Worm (Caenorhabditis elegans): ENCODE data around the gene C02E7.8.

The C02E7.8 gene

DNA sequence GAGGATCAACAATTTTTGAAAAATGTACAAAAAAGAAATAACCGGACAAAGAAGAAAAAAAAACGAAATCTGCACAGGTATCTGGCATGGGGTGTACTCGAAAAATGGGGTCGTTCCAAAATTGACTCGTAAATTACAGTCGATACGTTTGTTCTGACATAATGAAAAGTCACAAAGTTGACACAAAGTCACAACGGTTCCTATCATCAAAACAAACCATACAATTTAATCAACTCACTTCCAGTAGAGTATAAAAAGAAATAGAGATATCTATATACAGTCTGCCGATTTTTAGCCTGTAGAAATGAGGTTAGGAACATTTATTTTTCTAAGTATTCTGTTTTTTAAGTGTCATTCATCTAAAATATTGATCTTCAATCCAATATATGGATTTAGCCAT is 36.1 kb downstream of the C02E7.8 start, which contains the start of gene T19H12.12:
Gene T19H12.12, plus strand, starts transcription at position 301 of the 400 bp plus-strand sequence.
- TF ChIP-seq snpc-4 (tag; optimal IDR thresholded peaks at IDR 0.05) (no peak), sup-37 (GFP tag; optimal IDR thresholded peaks at IDR 0.05) (no peak), Y116A8C.19 (tag; optimal IDR thresholded peaks at IDR 0.05; ENCODE audit: borderline replicate concordance) (no peak), zip-4 (GFP tag; optimal IDR thresholded peaks at IDR 0.05) (no peak), lin-13 (GFP tag; optimal IDR thresholded peaks at IDR 0.05) (no peak), nhr-84 (tag; optimal IDR thresholded peaks at IDR 0.05) (no peak), sox-4 (tag; optimal IDR thresholded peaks at IDR 0.05) (no peak), grh-1 (GFP tag; IDR thresholded peaks at IDR 0.05) (no peak), nhr-85 (tag) (no peak), dpl-1 (GFP tag; optimal IDR thresholded peaks at IDR 0.05) (no peak), nhr-90 (tag; optimal IDR thresholded peaks at IDR 0.05; ENCODE audit: poor library complexity) (no peak), nhr-20 (tag; optimal IDR thresholded peaks at IDR 0.05) (no peak), unc-30 (tag; optimal IDR thresholded peaks at IDR 0.05) (no peak), pqm-1 (tag; optimal IDR thresholded peaks at IDR 0.05) (no peak), ceh-90 (tag; optimal IDR thresholded peaks at IDR 0.05) (no peak), pax-3 (tag; optimal IDR thresholded peaks at IDR 0.05) (no peak), swsn-7 (tag; optimal IDR thresholded peaks at IDR 0.05) (no peak), jun-1 (tag; optimal IDR thresholded peaks at IDR 0.05) (no peak), nhr-19 (GFP tag; conservative IDR thresholded peaks at IDR 0.05) (no peak)

DNA sequence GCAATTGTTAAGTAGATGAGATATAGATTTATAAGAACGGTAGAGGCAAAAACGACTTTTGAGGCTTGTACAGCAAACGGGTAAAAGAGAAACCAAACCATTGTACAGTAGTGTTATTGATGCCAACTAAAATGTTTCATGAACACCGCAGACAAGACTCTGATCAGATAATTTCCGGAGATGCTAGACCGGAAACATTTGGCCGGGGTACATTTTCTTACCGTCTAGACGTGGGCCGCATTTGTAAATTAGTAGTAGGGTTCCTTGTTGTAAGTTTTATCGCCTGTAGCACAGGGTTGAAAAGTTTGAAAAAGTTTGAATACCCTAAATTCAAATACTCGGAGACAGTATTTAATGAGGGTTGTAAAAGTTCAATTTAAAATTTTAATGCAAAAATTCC is 39.2 kb downstream of the C02E7.8 start, which contains the start of gene str-32:
Gene str-32, minus strand, starts transcription at position 101 of the 400 bp plus-strand sequence.
- TF ChIP-seq lin-35 (GFP tag; optimal IDR thresholded peaks at IDR 0.05) (no peak), ama-1 (optimal IDR thresholded peaks at IDR 0.05) (no peak), mep-1 (tag; optimal IDR thresholded peaks at IDR 0.05) (no peak), tlp-1 (tag; optimal IDR thresholded peaks at IDR 0.05) (no peak), hpl-2 (GFP tag; optimal IDR thresholded peaks at IDR 0.05) (no peak), Y116A8C.19 (tag; optimal IDR thresholded peaks at IDR 0.05; ENCODE audit: borderline replicate concordance) (no peak), nhr-11 (tag; optimal IDR thresholded peaks at IDR 0.05) (no peak), dpl-1 (GFP tag; optimal IDR thresholded peaks at IDR 0.05) (no peak), ztf-4 (tag; optimal IDR thresholded peaks at IDR 0.05) (no peak), lin-15B (tag; optimal IDR thresholded peaks at IDR 0.05) (no peak), F16B12.6 (tag; optimal IDR thresholded peaks at IDR 0.05) (no peak), lin-14 (GFP tag; optimal IDR thresholded peaks at IDR 0.05) (no peak), nhr-47 (tag; optimal IDR thresholded peaks at IDR 0.05) (no peak)

DNA sequence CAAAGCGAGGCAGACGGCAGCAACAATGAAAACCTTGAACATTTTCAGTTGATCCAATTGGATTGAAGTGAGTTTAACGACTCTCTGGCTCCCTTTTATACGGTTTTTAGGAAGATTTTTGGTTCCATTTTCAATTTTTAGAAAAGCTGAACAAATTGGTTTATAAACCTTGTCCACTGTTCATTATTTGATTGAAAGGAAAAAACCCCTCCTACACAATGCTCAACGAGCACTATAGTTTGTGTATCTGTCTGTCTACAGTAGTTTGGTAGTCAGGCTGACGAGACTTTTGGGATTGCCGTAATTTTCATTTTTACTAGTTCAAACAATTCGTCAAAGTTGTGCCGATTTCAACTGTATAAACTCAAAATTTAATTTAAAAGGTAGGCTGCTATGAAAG is 41.3 kb downstream of the C02E7.8 start, which contains the start of gene T19H12.15:
Gene T19H12.15, minus strand, starts transcription at position 101 of the 400 bp plus-strand sequence.
- TF ChIP-seq unc-86 (tag; optimal IDR thresholded peaks at IDR 0.05), result no peak
- no peak for TF ChIP-seq nhr-12 (tag; optimal IDR thresholded peaks at IDR 0.05)
- no peak for TF ChIP-seq alr-1 (tag; optimal IDR thresholded peaks at IDR 0.05; ENCODE audit: borderline replicate concordance)
- TF ChIP-seq elt-2 (tag; optimal IDR thresholded peaks at IDR 0.05), result no peak
- TF ChIP-seq efl-1 (optimal IDR thresholded peaks at IDR 0.05), result no peak
- TF ChIP-seq efl-1 (GFP tag; optimal IDR thresholded peaks at IDR 0.05 in 1 of 2), result no peak
- no peak for TF ChIP-seq hpl-2 (GFP tag; optimal IDR thresholded peaks at IDR 0.05)
- TF ChIP-seq nhr-11 (tag; optimal IDR thresholded peaks at IDR 0.05), result no peak
- TF ChIP-seq rnt-1 (tag; optimal IDR thresholded peaks at IDR 0.05), result no peak
- no peak for TF ChIP-seq lin-14 (GFP tag; optimal IDR thresholded peaks at IDR 0.05)
- TF ChIP-seq lin-15B (tag; optimal IDR thresholded peaks at IDR 0.05), result no peak
- no peak for TF ChIP-seq ces-1 (GFP tag; optimal IDR thresholded peaks at IDR 0.05)

DNA sequence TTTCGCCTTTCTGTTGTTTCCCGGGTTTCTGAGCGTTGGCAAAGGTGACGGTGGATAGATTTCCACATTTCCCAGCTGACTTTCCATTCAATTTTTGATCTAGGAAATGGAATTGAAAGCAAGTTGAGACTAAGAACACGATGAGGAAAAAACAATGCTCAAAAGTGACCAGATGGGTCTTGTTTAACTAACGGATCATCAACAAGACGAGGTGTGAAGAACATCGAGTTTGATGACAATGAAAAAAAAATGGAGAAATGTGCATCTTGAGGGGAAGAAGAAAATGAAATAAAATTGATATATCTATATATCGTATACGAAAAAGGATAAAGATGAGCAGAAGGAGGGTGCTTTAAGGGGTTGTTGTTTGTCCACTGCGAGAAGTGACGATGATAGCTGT is 43.0 kb downstream of the C02E7.8 start, which contains the start of gene T19H12.6:
Gene T19H12.6, minus strand, starts transcription at position 101 of the 400 bp plus-strand sequence.
- no peak for TF ChIP-seq nhr-84 (tag; optimal IDR thresholded peaks at IDR 0.05)
- TF ChIP-seq jun-1 (tag; optimal IDR thresholded peaks at IDR 0.05), result no peak
- TF ChIP-seq hlh-4 (tag; optimal IDR thresholded peaks at IDR 0.05), result no peak
- TF ChIP-seq zag-1 (tag; optimal IDR thresholded peaks at IDR 0.05), result no peak
- TF ChIP-seq nhr-11 (tag; optimal IDR thresholded peaks at IDR 0.05), result no peak
- no peak for TF ChIP-seq C34B4.2 (tag; optimal IDR thresholded peaks at IDR 0.05)
- TF ChIP-seq isw-1 (GFP tag; IDR thresholded peaks at IDR 0.05), result no peak
- TF ChIP-seq lin-13 (GFP tag; optimal IDR thresholded peaks at IDR 0.05), result no peak
- TF ChIP-seq mdl-1 (tag; optimal IDR thresholded peaks at IDR 0.05), result no peak
- TF ChIP-seq nhr-90 (tag; optimal IDR thresholded peaks at IDR 0.05; ENCODE audit: poor library complexity), result no peak
- TF ChIP-seq fkh-8 (tag; optimal IDR thresholded peaks at IDR 0.05), result no peak
- no peak for TF ChIP-seq nhr-47 (tag; optimal IDR thresholded peaks at IDR 0.05)
- TF ChIP-seq unc-86 (tag; optimal IDR thresholded peaks at IDR 0.05), result no peak
- TF ChIP-seq sup-37 (GFP tag; optimal IDR thresholded peaks at IDR 0.05), result no peak
- TF ChIP-seq xbp-1 (tag; optimal IDR thresholded peaks at IDR 0.05), result no peak
- no peak for TF ChIP-seq unc-30 (tag; optimal IDR thresholded peaks at IDR 0.05)
- TF ChIP-seq ztf-4 (tag; optimal IDR thresholded peaks at IDR 0.05), result no peak
